Worm (Caenorhabditis elegans) whole organism, L3 larva: ENCODE measurements around the gene T05A7.1.

Experiments used
- ZK546.5 ChIP-seq: sonication (generic microtip); optimal IDR thresholded peaks from 2 replicates; lab custom pipeline; 2017; ENCODE audit warnings: missing biosample characterization, missing genetic modification characterization
- ama-1 ChIP-seq: fragments of 150-350 bp; optimal IDR thresholded peaks from 2 replicates; lab custom pipeline; 2018
- ceh-16 ChIP-seq: sonication (generic microtip); optimal IDR thresholded peaks from 2 replicates; lab custom pipeline; 2017; ENCODE audit warnings: missing biosample characterization, missing genetic modification characterization
- ceh-9 ChIP-seq: sonication (generic microtip); optimal IDR thresholded peaks from 2 replicates; lab custom pipeline; 2018; ENCODE audit warnings: missing biosample characterization, missing genetic modification characterization
- daf-12 ChIP-seq: fragments of 150-350 bp; optimal IDR thresholded peaks from 2 replicates; lab custom pipeline; 2014; ENCODE audit warnings: missing biosample characterization, missing genetic modification reagents, missing genetic modification characterization
- egl-27 ChIP-seq: sonication (generic microtip); optimal IDR thresholded peaks from 4 replicates; lab custom pipeline; 2017; ENCODE audit warnings: missing biosample characterization, missing genetic modification reagents, missing genetic modification characterization
- egl-5 ChIP-seq: fragments of 150-350 bp; optimal IDR thresholded peaks from 2 replicates; lab custom pipeline; 2017; ENCODE audit warnings: missing biosample characterization, missing genetic modification reagents, missing genetic modification characterization, inconsistent platforms
- elt-2 ChIP-seq: sonication (generic microtip); optimal IDR thresholded peaks from 2 replicates; lab custom pipeline; 2016; ENCODE audit warnings: missing genetic modification reagents, mild to moderate bottlenecking, missing genetic modification characterization, missing compliant biosample characterization
- elt-3 ChIP-seq, 3 experiments: fragments of 150-350 bp in 1 of 3; sonication (generic microtip) in 2 of 3; optimal IDR thresholded peaks; 2 replicates in 2 of 3; 4 replicates in 1 of 3; lab custom pipeline; 2014 to 2017; ENCODE audit warnings: missing biosample characterization in 3 of 3, missing genetic modification characterization in 3 of 3
- eor-1 ChIP-seq, 2 experiments: fragments of 150-350 bp; optimal IDR thresholded peaks; 2 replicates each; lab custom pipeline; 2014 to 2018; ENCODE audit warnings: missing biosample characterization in 2 of 2, missing genetic modification characterization in 2 of 2
- fkh-10 ChIP-seq: sonication (generic microtip); optimal IDR thresholded peaks from 2 replicates; lab custom pipeline; 2017; ENCODE audit warnings: missing biosample characterization, missing genetic modification reagents, missing genetic modification characterization
- hmg-11 ChIP-seq: sonication (generic microtip); optimal IDR thresholded peaks from 2 replicates; lab custom pipeline; 2016; ENCODE audit warnings: missing genetic modification characterization, missing compliant biosample characterization
- jun-1 ChIP-seq: fragments of 150-350 bp; optimal IDR thresholded peaks from 2 replicates; lab custom pipeline; 2014; ENCODE audit warnings: missing biosample characterization, missing genetic modification reagents, missing genetic modification characterization
- lin-15B ChIP-seq: fragments of 150-350 bp; optimal IDR thresholded peaks from 2 replicates; lab custom pipeline; 2014; ENCODE audit warnings: missing biosample characterization, missing genetic modification characterization
- lsy-12 ChIP-seq: sonication (generic microtip); optimal IDR thresholded peaks from 2 replicates; lab custom pipeline; 2016; ENCODE audit warnings: mild to moderate bottlenecking, missing genetic modification characterization, missing compliant biosample characterization
- mdl-1 ChIP-seq: fragments of 150-350 bp; optimal IDR thresholded peaks from 2 replicates; lab custom pipeline; 2014; ENCODE audit warnings: missing biosample characterization, missing genetic modification characterization
- mml-1 ChIP-seq: fragments of 150-350 bp; sonication (generic microtip); optimal IDR thresholded peaks from 3 replicates; lab custom pipeline; 2014; ENCODE audit warnings: missing biosample characterization, missing genetic modification characterization
- nfya-1 ChIP-seq: sonication (generic microtip); optimal IDR thresholded peaks from 2 replicates; lab custom pipeline; 2017; ENCODE audit warnings: missing genetic modification characterization, mild to moderate bottlenecking, missing compliant biosample characterization, antibody characterized with exemption, moderate library complexity; ENCODE audit not compliant: insufficient read depth
- nhr-11 ChIP-seq: fragments of 150-350 bp; optimal IDR thresholded peaks from 2 replicates; lab custom pipeline; 2014; ENCODE audit warnings: missing biosample characterization, missing genetic modification characterization
- nhr-12 ChIP-seq: fragments of 150-350 bp; optimal IDR thresholded peaks from 2 replicates; lab custom pipeline; 2014; ENCODE audit warnings: missing biosample characterization, missing genetic modification characterization
- nhr-23 ChIP-seq: fragments of 150-350 bp; optimal IDR thresholded peaks from 2 replicates; lab custom pipeline; 2014; ENCODE audit warnings: missing biosample characterization, missing genetic modification reagents, missing genetic modification characterization
- nhr-28 ChIP-seq: fragments of 150-350 bp; optimal IDR thresholded peaks from 2 replicates; lab custom pipeline; 2014; ENCODE audit warnings: missing biosample characterization, missing genetic modification characterization
- nhr-43 ChIP-seq: sonication (generic microtip); optimal IDR thresholded peaks from 2 replicates; lab custom pipeline; 2016; ENCODE audit warnings: mild to moderate bottlenecking, missing genetic modification characterization, missing compliant biosample characterization; ENCODE audit not compliant: poor library complexity, severe bottlenecking
- nhr-67 ChIP-seq: fragments of 150-350 bp; optimal IDR thresholded peaks from 2 replicates; lab custom pipeline; 2014; ENCODE audit warnings: missing biosample characterization, missing genetic modification characterization
- nhr-76 ChIP-seq: fragments of 150-350 bp; sonication (generic microtip); optimal IDR thresholded peaks from 5 replicates; lab custom pipeline; 2014; ENCODE audit warnings: missing biosample characterization, missing genetic modification characterization
- nhr-77 ChIP-seq: fragments of 150-350 bp; optimal IDR thresholded peaks from 2 replicates; lab custom pipeline; 2014; ENCODE audit warnings: missing biosample characterization, missing genetic modification characterization
- pha-4 ChIP-seq: fragments of 150-350 bp; optimal IDR thresholded peaks from 2 replicates; lab custom pipeline; 2014; ENCODE audit warnings: missing biosample characterization, missing genetic modification reagents, missing genetic modification characterization
- pqm-1 ChIP-seq: fragments of 150-350 bp; optimal IDR thresholded peaks from 2 replicates; lab custom pipeline; 2017; ENCODE audit warnings: missing biosample characterization, missing genetic modification characterization, inconsistent platforms
- snpc-4 ChIP-seq: fragments of 150-350 bp; optimal IDR thresholded peaks from 2 replicates; lab custom pipeline; 2014; ENCODE audit warnings: missing biosample characterization, missing genetic modification characterization
- unc-39 ChIP-seq: sonication (generic microtip); optimal IDR thresholded peaks from 4 replicates; lab custom pipeline; 2017; ENCODE audit warnings: missing biosample characterization, missing genetic modification characterization
- unc-62 ChIP-seq: fragments of 150-350 bp; sonication (generic microtip); optimal IDR thresholded peaks from 4 replicates; lab custom pipeline; 2014; ENCODE audit warnings: missing biosample characterization, missing genetic modification reagents, missing genetic modification characterization
- zag-1 ChIP-seq: fragments of 150-350 bp; optimal IDR thresholded peaks from 2 replicates; lab custom pipeline; 2014; ENCODE audit warnings: missing biosample characterization, missing genetic modification characterization
- ztf-4 ChIP-seq: fragments of 150-350 bp; optimal IDR thresholded peaks from 2 replicates; lab custom pipeline; 2014; ENCODE audit warnings: missing biosample characterization, missing genetic modification characterization

T05A7.1 gene

DNA sequence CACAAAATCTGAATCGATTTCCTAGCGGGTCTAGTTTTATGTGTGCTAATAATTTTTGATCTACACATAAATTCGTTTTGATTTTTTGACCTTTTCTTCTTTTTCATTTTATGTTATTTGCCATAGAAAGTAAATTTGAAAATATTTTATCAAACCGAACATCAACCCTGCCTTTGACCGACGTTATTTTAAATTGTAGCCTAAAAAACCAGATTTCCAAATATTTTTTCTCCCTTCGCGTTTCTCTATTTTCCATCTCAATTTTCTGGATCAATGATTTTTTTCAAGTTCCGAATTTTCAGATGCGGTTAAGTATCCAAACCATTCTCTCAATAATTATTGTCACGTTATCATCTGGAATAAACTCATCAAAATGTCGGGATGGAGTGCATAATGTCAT, at the start of gene T05A7.1:
Gene T05A7.1, plus strand, starts transcription at position 301 of the 400 bp plus-strand sequence.
- TF ChIP-seq fkh-10 (GFP tag; lab: Kevin White, UChicago) (no peak), pqm-1 (tag; lab: Kevin White, UChicago) (no peak), unc-39 (tag; lab: Kevin White, UChicago) (no peak), ceh-16 (tag; lab: Kevin White, UChicago) (no peak), eor-1 (tag; optimal IDR thresholded peaks at IDR 0.05; lab: Kevin White, UChicago) (no peak), hmg-11 (tag; lab: Kevin White, UChicago) (no peak), mdl-1 (tag; lab: Kevin White, UChicago) (no peak), daf-12 (no peak), elt-3 (tag; optimal IDR thresholded peaks at IDR 0.05; lab: Kevin White, UChicago) (no peak), ceh-9 (tag; lab: Kevin White, UChicago) (no peak), nhr-12 (tag; lab: Kevin White, UChicago) (no peak), nhr-11 (tag; lab: Kevin White, UChicago) (no peak)

DNA sequence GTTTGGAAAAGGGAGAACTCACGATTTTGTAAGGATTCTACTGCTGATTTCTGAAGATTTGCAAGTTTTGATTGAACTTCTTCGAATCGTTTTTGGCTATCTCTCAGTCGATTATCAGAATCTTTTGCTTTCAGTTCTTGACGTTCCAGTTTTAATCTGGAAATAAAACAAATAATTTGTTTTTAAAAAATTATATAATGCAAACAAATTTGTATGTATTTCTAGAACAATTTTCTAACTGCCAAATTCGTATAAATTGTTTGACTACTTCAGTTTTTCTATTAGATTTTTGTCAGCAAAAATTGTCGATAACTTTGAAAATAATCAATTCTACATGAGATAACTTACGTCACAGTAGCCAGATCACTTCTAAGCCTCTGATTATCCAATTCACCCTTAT, 46.5 kb upstream of the T05A7.1 start:
- TF ChIP-seq ama-1 (lab: Kevin White, UChicago) (no peak), ceh-9 (tag; lab: Kevin White, UChicago) (no peak)
- TF ChIP-seq, all 47 proteins: peak for 0

DNA sequence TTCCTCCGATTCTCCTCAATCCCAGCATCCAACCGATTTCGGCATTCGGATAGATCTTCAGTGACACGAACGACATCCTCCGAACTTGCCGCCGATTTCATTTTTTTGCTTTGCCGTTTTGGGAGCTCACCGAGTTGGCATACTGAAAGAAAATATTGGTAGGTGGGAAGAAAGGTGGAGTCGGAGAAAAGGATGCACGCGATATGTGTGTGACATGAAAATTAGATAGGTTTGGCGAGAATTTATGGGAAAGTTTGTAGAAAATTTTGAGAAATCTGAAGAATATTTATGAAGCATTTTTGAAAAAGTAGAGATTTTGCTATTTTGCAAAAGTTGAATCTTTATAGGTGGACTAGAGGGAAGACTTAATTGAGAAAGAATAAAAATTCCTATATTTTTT, 39.8 kb upstream of the T05A7.1 start, which contains the start of gene che-10:
Gene che-10, minus strand, starts transcription at position 101 of the 400 bp plus-strand sequence.
- TF ChIP-seq nhr-67 (no peak), fkh-10 (GFP tag; lab: Kevin White, UChicago) (no peak), unc-39 (tag; lab: Kevin White, UChicago) (no peak), zag-1 (tag; lab: Kevin White, UChicago) (no peak), mdl-1 (tag; lab: Kevin White, UChicago) (no peak), egl-5 (no peak), ZK546.5 (tag; lab: Kevin White, UChicago) (no peak), nhr-76 (tag; lab: Kevin White, UChicago) (no peak)

- TF ChIP-seq zag-1 (tag; lab: Kevin White, UChicago) (no peak), nhr-43 (peak; percentile 7), elt-2 (tag; lab: Kevin White, UChicago) (no peak), daf-12 (no peak), hmg-11 (tag; lab: Kevin White, UChicago) (no peak), nhr-23 (tag; lab: Kevin White, UChicago) (peak; percentile 66)
Observed at ce11 chrII:4638891-4639290, 39.1 kb upstream of the T05A7.1 start.

DNA sequence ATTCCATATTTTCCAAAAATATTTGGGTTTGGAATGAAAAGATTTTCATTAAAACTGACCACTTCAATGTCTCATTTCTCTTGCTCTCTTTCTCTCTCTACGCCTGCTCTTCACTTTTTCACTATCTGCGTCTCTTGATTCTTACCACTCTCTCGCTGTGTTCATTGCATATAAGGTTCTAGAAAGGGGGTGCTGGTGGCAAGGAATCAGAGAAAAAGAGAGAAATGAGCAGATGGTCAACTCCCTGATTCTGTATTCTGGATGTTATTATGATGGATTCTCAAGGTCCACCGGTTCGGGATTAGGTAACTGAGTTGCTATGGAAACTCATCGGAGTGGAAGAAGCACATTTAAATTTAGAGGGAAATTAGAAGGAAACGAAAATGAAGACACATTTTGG, 37.3 kb upstream of the T05A7.1 start:
- TF ChIP-seq elt-2 (tag; lab: Kevin White, UChicago) (no peak), nfya-1 (tag; lab: Kevin White, UChicago) (peak; percentile 22), nhr-76 (tag; lab: Kevin White, UChicago) (no peak), mml-1 (no peak)

- TF ChIP-seq daf-12 (no peak), pha-4 (tag; lab: Kevin White, UChicago) (peak; percentile 16), nhr-77 (tag; lab: Kevin White, UChicago) (no peak)
Observed at ce11 chrII:4648785-4649184, 29.2 kb upstream of the T05A7.1 start, which contains the start of gene lgc-27. TSS of gene lgc-27 (plus strand) at chrII:4649085.

DNA sequence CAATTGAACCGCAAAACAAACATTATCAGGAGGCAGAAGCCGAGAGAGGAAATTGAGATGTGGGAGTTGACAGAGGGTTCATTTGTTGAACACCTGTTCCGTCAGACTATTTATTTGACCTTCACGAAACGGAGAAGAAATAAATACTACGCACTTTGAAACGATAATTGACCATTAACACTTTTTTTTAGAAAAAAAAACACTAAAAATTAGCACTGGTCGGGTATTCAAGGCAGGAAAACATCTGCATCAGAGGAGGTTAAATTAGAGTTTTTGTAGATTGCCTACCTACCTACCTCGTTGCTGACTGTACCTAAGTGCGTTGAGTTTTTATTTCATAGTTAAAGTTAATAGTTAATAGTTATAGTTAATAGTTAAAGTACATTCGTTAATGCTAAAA, 27.9 kb upstream of the T05A7.1 start:
- TF ChIP-seq nhr-11 (tag; lab: Kevin White, UChicago) (no peak), egl-27 (no peak), nhr-23 (tag; lab: Kevin White, UChicago) (no peak), lin-15B (tag; lab: Kevin White, UChicago) (no peak), jun-1 (no peak), fkh-10 (GFP tag; lab: Kevin White, UChicago) (no peak), nhr-67 (no peak), snpc-4 (no peak), unc-62 (no peak), nhr-28 (tag; lab: Kevin White, UChicago) (no peak), ztf-4 (tag; lab: Kevin White, UChicago) (no peak), lsy-12 (tag; lab: Kevin White, UChicago) (no peak)
